4 worm cellular contexts compared by ENCODE assay signal in the genomic region with DNA sequence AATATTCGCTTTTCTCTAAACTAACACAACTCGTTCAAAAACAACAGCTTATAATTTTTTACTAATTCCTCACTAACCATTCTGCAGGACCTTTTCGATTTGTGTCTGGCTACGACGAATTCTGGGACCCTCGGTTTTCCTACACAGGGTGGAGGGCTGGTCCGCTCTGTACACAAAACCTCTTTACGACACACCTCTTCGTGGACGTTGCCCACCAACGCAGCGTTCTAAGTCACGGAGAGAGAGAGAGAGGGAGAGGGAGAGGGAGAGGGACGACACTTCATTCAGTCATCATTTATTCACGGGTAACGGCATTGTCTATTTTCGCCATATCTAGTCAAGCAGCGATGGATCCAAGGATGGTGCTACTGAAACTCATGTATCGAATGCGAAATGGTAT.
TF ChIP-seq lines count a peak whose summit lies in the region.

TSS of gene atg-2 (plus strand) at position 301 of the 400 bp plus-strand sequence.

TF ChIP-seq in whole organism, early embryonic, 17 proteins besides CTCF, POLR2A, EP300 and RAD21:
- TF ChIP-seq flt-1 (GFP tag; IDR thresholded peaks at IDR 0.05; lab: Robert Waterston, UW) (no peak), hnd-1 (tag; optimal IDR thresholded peaks at IDR 0.05; lab: Kevin White, UChicago) (no peak), ama-1 (optimal IDR thresholded peaks at IDR 0.05; lab: Kevin White, UChicago) (no peak), scrt-1 (GFP tag; IDR thresholded peaks at IDR 0.05; lab: Robert Waterston, UW) (no peak), hmg-4 (GFP tag; optimal IDR thresholded peaks at IDR 0.05; lab: Kevin White, UChicago) (peak; percentile 62), tbx-37 (GFP tag; conservative IDR thresholded peaks at IDR 0.05; lab: Robert Waterston, UW) (no peak)

TF ChIP-seq in whole organism, late embryonic, 69 proteins besides CTCF, POLR2A, EP300 and RAD21:
- TF ChIP-seq ceh-14 (tag; optimal IDR thresholded peaks at IDR 0.05; lab: Kevin White, UChicago): no peak
- no peak for TF ChIP-seq ref-2 (tag; optimal IDR thresholded peaks at IDR 0.05; lab: Kevin White, UChicago)
- TF ChIP-seq unc-55 (GFP tag; optimal IDR thresholded peaks at IDR 0.05; lab: Kevin White, UChicago): no peak
- TF ChIP-seq pha-4 (tag; optimal IDR thresholded peaks at IDR 0.05; lab: Kevin White, UChicago): no peak
- TF ChIP-seq F13H6.1 (tag; optimal IDR thresholded peaks at IDR 0.05; lab: Kevin White, UChicago): no peak
- no peak for TF ChIP-seq C08G9.2 (tag; optimal IDR thresholded peaks at IDR 0.05; lab: Kevin White, UChicago)
- TF ChIP-seq ceh-34 (tag; optimal IDR thresholded peaks at IDR 0.05; lab: Kevin White, UChicago): no peak
- peak; percentile 37 for TF ChIP-seq sdc-2 (tag; optimal IDR thresholded peaks at IDR 0.05; lab: Kevin White, UChicago)
- no peak for TF ChIP-seq hlh-30 (tag; optimal IDR thresholded peaks at IDR 0.05; lab: Kevin White, UChicago; ENCODE audit: insufficient read depth)
- TF ChIP-seq ceh-31 (tag; optimal IDR thresholded peaks at IDR 0.05; lab: Kevin White, UChicago): peak; percentile 29
- no peak for TF ChIP-seq ceh-19 (GFP tag; optimal IDR thresholded peaks at IDR 0.05; lab: Kevin White, UChicago)
- TF ChIP-seq ahr-1 (tag; optimal IDR thresholded peaks at IDR 0.05; lab: Kevin White, UChicago): no peak
- TF ChIP-seq fax-1 (tag; optimal IDR thresholded peaks at IDR 0.05; lab: Kevin White, UChicago): no peak
- TF ChIP-seq tbx-7 (tag; optimal IDR thresholded peaks at IDR 0.05; lab: Kevin White, UChicago): no peak
- peak; percentile 15 for TF ChIP-seq nfya-1 (tag; optimal IDR thresholded peaks at IDR 0.05; lab: Kevin White, UChicago)
- TF ChIP-seq ceh-2 (tag; optimal IDR thresholded peaks at IDR 0.05; lab: Kevin White, UChicago): no peak
- TF ChIP-seq pax-1 (tag; optimal IDR thresholded peaks at IDR 0.05; lab: Kevin White, UChicago): no peak
- no peak for TF ChIP-seq K02D7.2 (tag; optimal IDR thresholded peaks at IDR 0.05; lab: Kevin White, UChicago)
- TF ChIP-seq ceh-18 (tag; optimal IDR thresholded peaks at IDR 0.05; lab: Kevin White, UChicago): no peak

TF ChIP-seq in whole organism, midembryonic, 9 proteins besides CTCF, POLR2A, EP300 and RAD21:
- TF ChIP-seq flt-1 (GFP tag; IDR thresholded peaks at IDR 0.05; lab: Robert Waterston, UW) (no peak), ztf-29 (GFP tag; IDR thresholded peaks at IDR 0.05; lab: Robert Waterston, UW) (no peak), tab-1 (GFP tag; IDR thresholded peaks at IDR 0.05; lab: Robert Waterston, UW) (0 out of 2 replicates have a peak, but pooled peaks have one; percentile 35), cog-1 (tag; optimal IDR thresholded peaks at IDR 0.05; lab: Kevin White, UChicago) (no peak)

TF ChIP-seq in whole organism, mixed stage, embryonic, 35 proteins besides CTCF, POLR2A, EP300 and RAD21:
- TF ChIP-seq ceh-83 (GFP tag; optimal IDR thresholded peaks at IDR 0.05; lab: Kevin White, UChicago) (no peak), elt-3 (tag; optimal IDR thresholded peaks at IDR 0.05; lab: Kevin White, UChicago) (no peak), unc-120 (tag; optimal IDR thresholded peaks at IDR 0.05; lab: Kevin White, UChicago; ENCODE audit: poor library complexity, severe bottlenecking) (peak; percentile 8), drap-1 (GFP tag; optimal IDR thresholded peaks at IDR 0.05; lab: Kevin White, UChicago) (peak; percentile 25), hlh-1 (tag; optimal IDR thresholded peaks at IDR 0.05; lab: Kevin White, UChicago) (peak; percentile 10), ceh-39 (tag; optimal IDR thresholded peaks at IDR 0.05; lab: Kevin White, UChicago) (no peak)
